Fruit fly (Drosophila melanogaster) S2 (cell line): ENCODE results near the gene CG43844.

Experiments used
- CG8478 ChIP-seq: fragments of >200 bp; optimal IDR thresholded peaks from 2 replicates; lab custom pipeline; 2018
- CTCF ChIP-seq, 2 experiments: fragments of >200 bp; optimal IDR thresholded peaks; 2 replicates each; lab custom pipeline; 2018

DNA sequence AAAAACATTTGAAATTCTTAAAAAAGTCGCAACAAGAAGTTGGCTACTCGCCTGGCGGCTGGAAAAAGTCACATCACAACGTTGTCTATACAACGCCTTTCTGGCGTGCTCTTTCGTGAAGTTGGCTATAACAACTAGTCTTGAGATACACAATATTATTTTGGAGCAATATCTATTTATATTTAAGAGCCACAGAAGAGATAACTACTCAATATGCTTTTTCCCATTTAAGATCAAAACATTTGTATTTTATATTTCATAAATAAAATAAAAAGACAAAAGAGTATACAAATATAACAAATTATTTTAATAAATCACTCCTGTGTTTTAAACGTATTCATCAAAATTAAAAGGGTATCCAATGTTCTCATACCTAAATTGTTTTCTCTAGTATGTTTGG is 17.5 kb downstream of the CG43844 start:
- no peak for TF ChIP-seq CG8478 (lab: Kevin White, UChicago)
- no peak for TF ChIP-seq CTCF (optimal IDR thresholded peaks at IDR 0.05; lab: Kevin White, UChicago)
